Worm (Caenorhabditis elegans) whole organism, L1 larva: ENCODE measurements around the gene C06A12.8.

ENCODE experiments used
- F16B12.6 ChIP-seq: fragments of 150-350 bp; optimal IDR thresholded peaks from 2 replicates; lab custom pipeline; 2014; ENCODE audit warnings: missing biosample characterization, missing genetic modification characterization
- alr-1 ChIP-seq: fragments of 200-800 bp; sonication (Bioruptor generic); optimal IDR thresholded peaks from 2 replicates; lab custom pipeline; 2018; ENCODE audit warnings: borderline replicate concordance, mild to moderate bottlenecking, missing genetic modification characterization, missing compliant biosample characterization
- elt-2 ChIP-seq: sonication (generic microtip); optimal IDR thresholded peaks from 2 replicates; lab custom pipeline; 2016; ENCODE audit warnings: missing genetic modification characterization, mild to moderate bottlenecking, inconsistent platforms, missing compliant biosample characterization, missing genetic modification reagents
- fkh-10 ChIP-seq: sonication (generic microtip); optimal IDR thresholded peaks from 2 replicates; lab custom pipeline; 2017; ENCODE audit warnings: missing biosample characterization, missing genetic modification reagents, missing genetic modification characterization
- lin-13 ChIP-seq: fragments of 150-350 bp; optimal IDR thresholded peaks from 2 replicates; lab custom pipeline; 2014; ENCODE audit warnings: missing biosample characterization, missing genetic modification reagents, missing genetic modification characterization
- lir-3 ChIP-seq: sonication (generic microtip); optimal IDR thresholded peaks from 2 replicates; lab custom pipeline; 2016; ENCODE audit warnings: mild to moderate bottlenecking, missing genetic modification characterization, moderate library complexity, missing compliant biosample characterization; ENCODE audit not compliant: poor library complexity
- mdl-1 ChIP-seq, 2 experiments: fragments of 150-350 bp; optimal IDR thresholded peaks; 2 replicates each; lab custom pipeline; 2014 to 2017; ENCODE audit warnings: missing biosample characterization in 2 of 2, missing genetic modification characterization in 2 of 2, inconsistent platforms in 1 of 2
- sox-4 ChIP-seq: sonication (generic microtip); optimal IDR thresholded peaks from 2 replicates; lab custom pipeline; 2016; ENCODE audit warnings: missing genetic modification characterization, missing compliant biosample characterization
- tbx-2 ChIP-seq: sonication (generic microtip); optimal IDR thresholded peaks from 2 replicates; lab custom pipeline; 2016; ENCODE audit warnings: missing genetic modification characterization, missing compliant biosample characterization
- ztf-11 ChIP-seq, 2 experiments: sonication (generic microtip); optimal IDR thresholded peaks; 2 replicates each; lab custom pipeline; 2016 to 2017; ENCODE audit warnings: missing genetic modification characterization in 2 of 2, missing biosample characterization in 1 of 2, missing compliant biosample characterization in 1 of 2

DNA sequence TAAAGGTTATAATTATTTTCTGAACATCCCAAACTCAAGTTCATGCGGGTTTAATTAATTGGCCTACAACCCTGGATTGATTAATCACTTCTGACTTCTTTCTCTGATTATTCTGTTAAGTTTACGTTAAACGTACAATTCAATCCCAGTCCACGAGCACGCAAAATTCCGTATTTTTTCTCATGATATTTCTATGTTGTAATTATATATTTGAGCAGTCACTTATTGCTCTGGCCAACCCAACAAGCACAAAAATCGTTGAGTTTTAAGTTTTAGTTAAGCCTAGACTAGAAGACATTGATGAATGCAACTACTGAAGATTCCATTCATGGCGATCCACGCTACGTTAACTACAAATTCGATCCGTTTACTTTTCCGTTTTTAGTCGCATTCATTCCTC is 41.2 kb upstream of the C06A12.8 start, which contains the start of gene sru-15:
- TF ChIP-seq ztf-11 (tag; optimal IDR thresholded peaks at IDR 0.05; lab: Kevin White, UChicago) (no peak), fkh-10 (GFP tag; lab: Kevin White, UChicago) (no peak), F16B12.6 (tag; lab: Kevin White, UChicago) (no peak), lir-3 (no peak), elt-2 (no peak), sox-4 (tag; lab: Kevin White, UChicago) (no peak), mdl-1 (tag; optimal IDR thresholded peaks at IDR 0.05; lab: Kevin White, UChicago) (no peak), alr-1 (tag; lab: Kevin White, UChicago) (no peak), lin-13 (GFP tag; lab: Kevin White, UChicago) (no peak), tbx-2 (tag; lab: Kevin White, UChicago) (no peak)
